Worm (Caenorhabditis elegans): Measurements from ENCODE around the gene tebp-1.
"Not testable (repeated sequence)": the region's sequence is repeated elsewhere in the genome, so short reads cannot be mapped to it uniquely, and the experiment has no call there.

Gene tebp-1

DNA sequence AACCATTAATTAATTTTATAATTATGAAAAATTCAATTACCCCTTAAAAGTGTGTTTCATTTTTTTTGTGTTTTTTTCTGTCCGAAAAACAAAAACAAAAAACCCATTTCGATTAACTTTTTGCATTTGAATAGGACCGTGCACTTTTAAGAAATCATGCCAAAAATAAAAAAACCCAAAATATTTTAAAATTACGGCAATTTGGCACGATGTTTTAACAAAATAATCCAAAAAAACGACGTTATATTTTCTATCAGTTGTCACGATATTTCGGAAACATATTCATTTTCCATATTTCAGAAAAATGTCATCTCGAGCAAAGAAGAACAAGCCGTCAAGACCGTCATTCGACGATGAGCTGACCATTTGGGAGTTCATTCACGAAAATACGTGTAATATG is at the start of gene tebp-1:
Gene tebp-1, plus strand, starts transcription at position 301 of the 400 bp plus-strand sequence.
- no peak for TF ChIP-seq unc-62 (GFP tag; optimal IDR thresholded peaks at IDR 0.05)

DNA sequence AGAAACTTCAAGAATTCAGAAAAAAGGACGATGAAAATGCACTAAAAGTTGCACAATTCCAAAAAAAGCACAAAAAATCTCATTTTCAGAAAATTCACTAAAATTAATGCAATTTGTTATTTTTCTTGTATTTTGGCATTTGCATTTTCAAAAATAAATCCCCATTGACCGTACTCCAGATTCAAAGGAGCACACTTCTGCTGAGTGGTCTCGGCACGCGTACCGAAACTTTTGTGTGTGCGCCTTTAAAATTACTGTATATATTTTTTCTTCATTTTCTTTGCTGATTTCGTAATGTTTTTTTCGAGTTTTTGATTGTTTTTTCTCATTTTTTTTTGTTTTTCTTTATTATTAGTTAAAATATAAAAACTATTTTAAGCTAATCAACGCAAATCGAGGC is 49.6 kb upstream of the tebp-1 start:
- no peak for TF ChIP-seq unc-62 (GFP tag; optimal IDR thresholded peaks at IDR 0.05)

DNA sequence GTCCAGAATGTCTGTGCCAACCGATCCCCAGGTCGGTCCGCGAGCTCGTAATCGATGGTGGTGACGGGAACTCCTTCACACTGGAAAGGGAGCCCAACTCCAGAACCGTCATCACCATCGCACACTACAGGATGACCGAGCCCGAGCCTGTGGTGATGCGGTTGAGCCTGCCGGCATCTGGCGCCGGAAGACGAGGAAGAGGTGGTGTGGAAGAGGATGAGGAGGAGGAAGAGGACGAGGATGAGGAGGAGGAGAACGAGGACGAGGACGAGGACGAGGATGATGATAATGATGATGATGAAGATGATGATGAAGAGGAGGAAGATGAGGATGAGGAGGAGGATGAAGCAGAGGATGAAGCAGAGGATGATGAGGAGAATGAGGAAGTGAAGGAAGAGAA is 43.8 kb upstream of the tebp-1 start, which contains the start of gene Y54G11A.14:
Gene Y54G11A.14, plus strand, starts transcription at position 132 of the 400 bp plus-strand sequence.
- no peak for TF ChIP-seq unc-62 (GFP tag; optimal IDR thresholded peaks at IDR 0.05)

DNA sequence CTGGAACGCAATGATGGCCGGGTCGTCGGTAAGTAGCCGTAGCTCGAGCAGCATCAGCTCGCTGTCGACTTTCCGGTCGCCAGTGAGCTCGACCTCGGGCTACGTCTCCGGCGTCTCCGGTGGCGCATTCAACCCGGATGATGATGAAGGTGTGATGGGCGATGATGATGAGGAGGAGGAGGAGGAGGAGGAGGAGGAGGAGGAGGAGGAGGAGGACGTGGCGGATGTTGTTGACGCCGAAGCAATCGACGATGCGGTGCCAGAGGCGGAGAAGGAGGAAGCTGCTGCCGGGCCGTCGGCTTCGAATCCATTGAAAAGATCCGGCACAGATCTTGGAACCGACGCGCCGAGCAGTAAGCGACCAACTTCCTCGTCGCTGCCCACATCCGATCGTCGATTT is 42.6 kb upstream of the tebp-1 start:
- no peak for TF ChIP-seq unc-62 (GFP tag; optimal IDR thresholded peaks at IDR 0.05)

DNA sequence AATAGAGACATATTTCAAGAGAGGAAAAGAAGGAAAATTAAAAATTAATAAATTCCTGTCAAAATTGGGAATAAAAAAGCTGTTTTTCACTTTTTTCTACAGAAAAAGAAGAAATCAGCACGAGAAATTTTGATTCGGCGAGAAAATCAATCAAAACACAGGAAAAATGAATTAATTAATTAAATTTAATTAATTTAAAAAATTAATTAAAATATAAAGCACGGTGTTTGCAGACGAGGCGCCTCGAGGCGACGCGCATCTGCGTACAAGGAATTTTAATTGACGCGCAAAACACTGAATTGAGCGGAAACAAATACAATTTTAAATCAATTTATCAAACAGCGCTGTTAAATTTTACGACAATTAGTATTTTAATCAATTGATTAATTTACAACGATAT is 40.6 kb upstream of the tebp-1 start:
- no peak for TF ChIP-seq unc-62 (GFP tag; optimal IDR thresholded peaks at IDR 0.05)

DNA sequence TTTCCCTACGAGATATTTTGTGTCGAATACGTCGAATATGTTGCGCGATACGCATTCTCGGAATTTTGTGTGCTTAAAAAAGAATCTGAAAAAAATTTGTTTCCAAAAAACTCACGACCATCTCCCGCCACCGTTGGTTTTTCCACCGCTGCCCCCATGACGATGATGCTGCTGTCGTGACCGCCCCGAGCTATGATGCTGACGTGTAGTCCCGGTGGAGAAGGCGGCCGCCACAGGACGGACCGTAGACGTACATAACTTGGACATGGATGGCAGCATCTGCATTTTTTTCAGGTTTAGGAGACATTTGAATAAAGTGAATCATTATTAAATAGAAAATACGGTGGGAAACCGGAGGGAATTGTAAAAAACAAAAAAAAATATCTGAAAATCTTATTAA is 17.7 kb upstream of the tebp-1 start, which contains the start of gene ddl-3:
Gene ddl-3, minus strand, starts transcription at position 289 of the 400 bp plus-strand sequence.
- not testable (repeated sequence) for TF ChIP-seq unc-62 (GFP tag; optimal IDR thresholded peaks at IDR 0.05)

DNA sequence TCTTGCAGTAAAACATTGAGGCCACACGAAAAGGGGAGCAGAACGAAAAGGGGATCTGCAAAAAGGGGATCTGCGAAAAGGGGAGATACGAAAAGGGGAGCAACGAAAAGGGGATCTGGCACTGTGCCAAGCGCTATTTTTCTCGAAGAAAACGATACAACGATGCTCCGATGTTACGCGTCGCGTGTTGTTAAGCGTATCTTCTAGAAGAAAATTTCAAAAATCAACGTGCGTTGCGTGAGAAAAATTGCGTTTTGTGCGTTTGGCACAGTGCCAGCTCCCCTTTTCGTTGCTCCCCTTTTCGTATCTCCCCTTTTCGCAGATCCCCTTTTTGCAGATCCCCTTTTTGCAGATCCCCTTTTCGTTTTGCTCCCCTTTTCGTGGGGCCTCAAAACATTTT is 15.6 kb upstream of the tebp-1 start, which contains the start of gene Y54G11A.9:
Gene Y54G11A.9, minus strand, starts transcription at position 196 of the 400 bp plus-strand sequence.
- TF ChIP-seq unc-62 (GFP tag; optimal IDR thresholded peaks at IDR 0.05) = not testable (repeated sequence)

DNA sequence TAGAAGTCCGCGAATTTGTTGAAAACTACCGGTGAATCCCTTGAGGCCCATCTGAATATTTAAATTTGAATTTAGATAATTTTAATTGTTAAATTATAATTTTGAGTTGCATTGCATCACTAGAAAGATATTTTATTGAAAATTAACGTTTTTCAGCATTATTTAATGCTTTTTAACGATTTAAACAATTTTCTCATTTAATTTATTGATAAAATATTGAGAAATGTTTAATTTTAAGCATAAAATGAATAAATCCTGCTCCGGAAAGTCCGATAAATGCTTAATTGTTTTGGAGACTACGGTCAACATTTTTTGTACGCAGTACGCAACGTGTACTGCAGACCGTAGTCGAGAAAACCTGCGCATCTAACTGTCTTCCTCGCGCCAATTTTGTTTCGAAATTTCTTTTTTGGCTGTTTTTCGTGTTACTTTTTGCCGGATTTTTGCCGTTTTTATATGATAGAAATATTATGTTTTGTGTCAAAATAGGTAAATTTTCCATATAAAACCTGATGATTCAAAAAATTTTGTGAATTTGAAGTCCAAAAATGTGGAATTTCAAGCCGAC is 12.4 kb upstream of the tebp-1 start, which contains the start of the genes Y54G11A.17, lin-7 and elof-1:
Gene Y54G11A.17, minus strand, starts transcription at position 51 of the 568 bp plus-strand sequence.
Gene lin-7, minus strand, starts transcription at position 51 of the 568 bp plus-strand sequence.
Gene elof-1, plus strand, starts transcription at position 383 of the 568 bp plus-strand sequence.
- TF ChIP-seq unc-62 (GFP tag; optimal IDR thresholded peaks at IDR 0.05) = no peak

DNA sequence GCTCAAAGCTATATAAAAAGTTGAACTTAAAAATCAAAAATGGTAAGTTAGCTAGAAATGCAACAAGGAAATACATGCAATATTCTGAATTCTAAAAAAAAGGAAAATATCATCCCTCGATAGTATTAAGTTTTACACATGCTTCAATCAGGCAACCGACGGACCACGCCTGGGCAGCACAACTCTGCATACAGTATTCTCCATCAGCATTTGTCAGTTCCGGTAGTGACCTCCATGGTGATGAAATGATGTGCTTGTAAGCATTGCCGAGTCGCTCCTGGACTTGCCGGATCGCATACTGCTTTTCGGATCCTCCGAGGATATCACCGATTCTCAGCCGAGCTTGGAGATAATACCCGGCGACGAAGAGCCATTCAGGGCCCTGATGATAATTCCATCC is 11.1 kb upstream of the tebp-1 start:
- TF ChIP-seq unc-62 (GFP tag; optimal IDR thresholded peaks at IDR 0.05) = no peak

DNA sequence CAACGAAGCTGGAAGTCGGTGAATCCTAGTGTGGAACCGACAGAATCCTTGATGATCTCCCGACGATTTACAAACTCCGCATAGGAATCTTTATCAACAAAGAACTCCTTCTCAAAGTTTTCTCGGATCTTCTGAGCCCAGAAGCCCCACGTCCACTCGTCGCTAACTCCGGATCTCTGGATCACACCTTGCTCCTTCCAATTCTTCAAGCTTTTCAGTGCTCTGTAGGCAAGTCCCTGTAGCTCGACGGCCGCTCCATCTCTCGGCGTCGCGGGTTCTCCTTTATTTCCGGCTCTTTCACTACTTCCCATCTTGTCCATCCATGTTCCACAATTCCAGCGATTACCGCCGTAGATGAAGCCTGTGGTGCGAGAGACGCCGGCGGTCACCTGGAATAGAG is 10.5 kb upstream of the tebp-1 start:
- TF ChIP-seq unc-62 (GFP tag; optimal IDR thresholded peaks at IDR 0.05) = no peak

DNA sequence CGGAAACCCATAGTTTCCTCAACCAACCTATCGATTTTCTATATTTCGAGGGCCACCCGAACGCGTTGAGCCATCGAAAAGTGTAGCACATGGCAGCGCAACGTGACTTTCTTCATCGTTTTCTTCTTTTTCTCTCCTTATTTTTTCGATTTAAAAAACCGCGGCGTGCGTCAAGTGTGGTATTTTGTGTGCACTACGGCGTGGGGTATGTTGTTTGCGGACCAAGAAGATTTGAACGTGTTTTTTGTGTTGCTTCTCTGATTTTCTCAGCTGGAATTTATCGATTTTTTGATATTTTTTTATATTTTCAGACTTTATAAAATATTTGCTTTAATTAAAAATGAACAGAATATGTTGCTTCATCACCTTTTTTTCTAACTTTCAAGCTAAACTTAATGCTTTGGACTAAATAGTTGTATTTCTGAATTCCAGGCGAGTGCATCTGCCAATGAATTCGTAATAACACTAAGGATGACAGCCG is 3.8 kb upstream of the tebp-1 start, which contains the start of the genes agl-1 and pfs-2:
Gene agl-1, minus strand, starts transcription at position 178 of the 481 bp plus-strand sequence.
Gene pfs-2, plus strand, starts transcription at position 431 of the 481 bp plus-strand sequence.
- TF ChIP-seq unc-62 (GFP tag; optimal IDR thresholded peaks at IDR 0.05) = no peak

DNA sequence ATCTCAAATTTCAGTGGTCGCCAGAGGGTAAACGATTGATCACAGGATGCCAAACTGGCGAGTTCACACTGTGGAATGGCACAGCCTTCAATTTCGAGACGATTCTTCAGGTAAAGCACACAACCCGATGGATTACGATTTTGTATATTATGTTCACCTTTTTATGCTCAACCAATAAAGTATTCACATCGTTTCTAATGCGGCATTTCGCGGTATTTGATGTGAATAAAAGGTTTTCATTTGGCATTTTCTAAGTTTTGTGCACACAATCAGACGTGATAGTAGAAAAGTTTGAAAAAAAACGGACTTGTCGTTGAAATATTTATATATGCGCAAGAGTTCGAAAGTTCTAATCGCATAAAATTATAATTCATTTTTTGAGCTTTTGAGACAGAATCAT is 2.8 kb upstream of the tebp-1 start:
- no peak for TF ChIP-seq unc-62 (GFP tag; optimal IDR thresholded peaks at IDR 0.05)

DNA sequence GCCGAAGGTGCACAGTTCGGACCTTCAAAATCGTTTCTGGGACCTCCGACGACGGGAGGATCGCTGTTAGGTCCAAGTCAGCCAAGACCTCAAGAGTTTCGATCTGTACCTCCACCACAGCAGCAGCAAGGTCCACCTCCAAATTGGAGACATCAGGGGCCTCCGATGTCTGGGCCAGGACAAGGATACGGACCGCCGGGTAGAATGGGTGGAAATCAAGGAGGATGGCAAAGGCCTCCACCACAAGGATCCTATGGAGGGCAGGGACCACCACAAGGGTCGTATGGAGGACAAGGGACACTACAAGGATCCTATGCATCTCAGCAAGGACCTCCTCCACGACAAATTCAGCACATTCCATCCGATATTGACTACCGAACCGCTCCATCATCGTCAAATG is 1.1 kb upstream of the tebp-1 start:
- TF ChIP-seq unc-62 (GFP tag; optimal IDR thresholded peaks at IDR 0.05) = no peak

DNA sequence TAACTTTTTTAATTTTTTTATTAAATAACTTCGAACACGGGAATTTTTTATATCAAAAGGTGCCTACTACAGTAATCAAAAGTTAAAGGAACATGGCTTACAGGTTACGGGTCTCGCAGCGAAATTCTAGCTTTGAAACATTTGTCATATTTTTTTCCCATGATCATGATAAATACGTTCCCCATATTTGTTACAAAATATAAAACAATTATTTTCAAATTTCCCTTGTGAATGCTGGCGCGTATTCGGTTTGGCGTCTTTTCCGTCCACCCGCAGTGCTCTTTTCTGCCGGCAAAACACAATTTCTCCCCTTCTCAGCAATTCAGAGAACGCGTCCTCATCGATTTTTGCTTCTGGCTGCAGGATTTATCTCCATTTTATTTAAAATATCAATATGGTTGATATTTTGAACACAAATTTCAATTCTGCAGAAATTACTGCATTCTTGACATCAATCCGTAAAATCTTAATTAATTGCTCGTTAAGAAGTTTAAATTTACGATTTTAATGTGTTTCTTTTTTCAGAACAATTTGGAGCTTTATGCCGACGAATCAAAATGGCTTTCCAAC is 3.4 kb downstream of the tebp-1 start, which contains the start of gene imb-2:
Gene imb-2, plus strand, starts transcription at position 520 of the 570 bp plus-strand sequence.
- no peak for TF ChIP-seq unc-62 (GFP tag; optimal IDR thresholded peaks at IDR 0.05)

DNA sequence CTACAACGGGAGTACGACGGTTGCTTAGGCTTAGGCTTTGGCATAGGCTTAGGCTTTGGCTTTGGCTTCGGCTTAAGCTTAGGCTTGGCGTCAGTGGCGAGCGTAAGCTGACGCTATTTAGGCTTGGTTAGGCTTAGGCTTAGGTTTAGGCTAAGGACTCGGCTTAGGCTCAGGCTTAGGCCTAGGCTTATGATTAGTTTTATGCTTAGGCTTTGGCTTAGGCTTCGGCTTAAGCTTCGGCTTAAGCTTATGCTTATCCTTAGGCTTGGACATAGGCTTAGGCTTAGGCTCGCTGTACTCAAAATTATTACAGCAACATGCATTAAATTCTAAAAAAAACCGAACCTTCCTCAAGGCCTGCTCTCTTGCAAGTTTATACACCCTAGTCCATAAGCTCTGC is 12.8 kb downstream of the tebp-1 start:
- no peak for TF ChIP-seq unc-62 (GFP tag; optimal IDR thresholded peaks at IDR 0.05)

DNA sequence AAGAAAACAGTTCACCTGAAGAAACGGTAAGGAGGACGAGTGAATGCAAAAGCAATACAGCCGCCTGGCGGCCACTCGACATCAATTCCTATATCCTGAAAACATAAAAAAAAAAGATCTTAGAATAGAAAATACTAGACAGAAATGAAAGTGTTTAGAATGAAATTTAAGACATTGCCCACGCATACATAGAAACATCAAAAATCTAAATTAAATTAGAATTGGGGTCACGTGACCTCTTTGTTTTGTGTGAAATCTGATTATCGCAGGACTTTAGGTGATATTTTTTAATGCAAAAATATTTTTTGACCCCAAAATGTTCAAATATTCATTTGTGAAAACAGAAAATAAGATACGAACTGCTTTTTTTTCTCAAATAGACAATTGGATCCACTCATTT is 16.0 kb downstream of the tebp-1 start, which contains the start of gene acr-20:
Gene acr-20, minus strand, starts transcription at position 101 of the 400 bp plus-strand sequence.
- TF ChIP-seq unc-62 (GFP tag; optimal IDR thresholded peaks at IDR 0.05) = no peak

DNA sequence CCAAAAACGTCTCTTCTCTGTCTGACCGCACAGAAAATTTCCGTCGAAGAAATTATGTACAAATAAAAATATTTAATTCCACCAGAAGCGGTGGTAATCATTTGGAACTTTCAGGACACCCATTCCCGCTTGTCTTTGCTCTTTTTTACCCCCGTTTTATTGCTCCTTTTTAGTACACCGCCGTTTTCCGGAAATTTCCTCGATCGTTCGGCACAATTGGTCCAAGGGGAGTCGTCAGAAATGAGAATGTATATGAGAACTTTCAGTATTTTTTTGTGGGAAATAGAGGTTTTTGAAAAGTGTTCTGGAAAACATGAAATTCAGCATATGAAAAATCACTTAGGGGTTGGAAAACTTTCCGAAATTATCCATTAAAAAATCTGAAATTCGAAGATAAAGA is 19.0 kb downstream of the tebp-1 start:
- TF ChIP-seq unc-62 (GFP tag; optimal IDR thresholded peaks at IDR 0.05) = no peak

Measured in whole organism, dauer.